Fruit fly (Drosophila melanogaster) whole organism, embryonic: ENCODE results near the gene Dus1.

Source experiments
- Awh ChIP-seq: fragments of 200-800 bp; sonication (Bioruptor generic); IDR thresholded peaks from 2 replicates; pipeline ENCODE4, ENCODE4 v1.3.6; 2022; ENCODE audit warnings: missing biosample characterization, missing genetic modification characterization
- Bgb ChIP-seq: fragments of 200-800 bp; sonication (Bioruptor generic); IDR thresholded peaks from 2 replicates; pipeline ENCODE4 v1.3.6; 2022; ENCODE audit warnings: missing biosample characterization, missing genetic modification characterization; ENCODE audit not compliant: partially characterized antibody
- CG10366 ChIP-seq: fragments of 200-800 bp; sonication (Bioruptor generic); IDR thresholded peaks from 2 replicates; pipeline ENCODE4 v1.3.6; 2022; ENCODE audit warnings: missing biosample characterization, missing genetic modification characterization
- CG11093 ChIP-seq: fragments of 200-800 bp; sonication (Bioruptor generic); IDR thresholded peaks from 3 replicates; pipeline ENCODE4 v1.3.6; 2022; ENCODE audit warnings: missing biosample characterization, missing genetic modification characterization
- CG12744 ChIP-seq: fragments of 200-800 bp; sonication (Bioruptor generic); optimal IDR thresholded peaks from 2 replicates; lab custom pipeline; 2016; ENCODE audit warnings: missing biosample characterization, missing genetic modification characterization
- CG13424 ChIP-seq: fragments of 200-800 bp; sonication (Bioruptor generic); optimal IDR thresholded peaks from 2 replicates; lab custom pipeline; 2019; ENCODE audit warnings: missing biosample characterization, mild to moderate bottlenecking, missing genetic modification characterization, moderate library complexity
- CG14860 ChIP-seq: fragments of 200-800 bp; sonication (Bioruptor generic); IDR thresholded peaks from 3 replicates; pipeline ENCODE4 v1.3.6; 2022; ENCODE audit warnings: missing biosample characterization, missing genetic modification characterization; ENCODE audit not compliant: partially characterized antibody
- CG15696 ChIP-seq: fragments of 200-800 bp; sonication (Bioruptor generic); optimal IDR thresholded peaks from 2 replicates; lab custom pipeline; 2019; ENCODE audit warnings: missing biosample characterization, mild to moderate bottlenecking, missing genetic modification characterization, moderate library complexity
- CG17612 ChIP-seq: fragments of 200-800 bp; sonication (Bioruptor generic); IDR thresholded peaks from 2 replicates; pipeline ENCODE4 v1.3.6; 2022; ENCODE audit warnings: missing biosample characterization, missing genetic modification characterization
- CG17912 ChIP-seq: fragments of 200-800 bp; sonication (Bioruptor generic); optimal IDR thresholded peaks from 2 replicates; lab custom pipeline; 2018; ENCODE audit warnings: missing biosample characterization, mild to moderate bottlenecking, missing genetic modification characterization
- CG18599 ChIP-seq: fragments of 200-800 bp; sonication (Bioruptor generic); optimal IDR thresholded peaks from 3 replicates; lab custom pipeline; 2017; ENCODE audit warnings: missing biosample characterization, missing genetic modification characterization, mild to moderate bottlenecking, moderate library complexity, missing genetic modification reagents
- CG18764 ChIP-seq: fragments of 200-800 bp; sonication (Bioruptor generic); optimal IDR thresholded peaks from 3 replicates; lab custom pipeline; 2016; ENCODE audit warnings: missing biosample characterization, missing genetic modification characterization
- CG2116 ChIP-seq: fragments of 200-800 bp; sonication (Bioruptor generic); optimal IDR thresholded peaks from 3 replicates; lab custom pipeline; 2018; ENCODE audit warnings: missing biosample characterization, mild to moderate bottlenecking, missing genetic modification characterization
- CG2120 ChIP-seq: fragments of 200-800 bp; sonication (Bioruptor generic); optimal IDR thresholded peaks from 3 replicates; lab custom pipeline; 2016; ENCODE audit warnings: missing biosample characterization, missing genetic modification characterization
- CG2712 ChIP-seq: fragments of 200-800 bp; optimal IDR thresholded peaks from 3 replicates; lab custom pipeline; 2019; ENCODE audit warnings: missing biosample characterization, mild to moderate bottlenecking, missing genetic modification characterization, moderate library complexity
- CG33557 ChIP-seq: fragments of 200-800 bp; sonication (Bioruptor generic); optimal IDR thresholded peaks from 2 replicates; lab custom pipeline; 2019; ENCODE audit warnings: missing biosample characterization, mild to moderate bottlenecking, missing genetic modification characterization, moderate library complexity
- CG34376 ChIP-seq: fragments of 200-800 bp; sonication (Bioruptor generic); optimal IDR thresholded peaks from 2 replicates; lab custom pipeline; 2018; ENCODE audit warnings: missing biosample characterization, mild to moderate bottlenecking, missing genetic modification characterization
- CG3838 ChIP-seq: fragments of 200-800 bp; sonication (Bioruptor generic); optimal IDR thresholded peaks from 3 replicates; lab custom pipeline; 2016; ENCODE audit warnings: missing biosample characterization, missing genetic modification characterization
- CG7963 ChIP-seq: fragments of 200-800 bp; sonication (Bioruptor generic); IDR thresholded peaks from 3 replicates; pipeline ENCODE4 v1.3.6; 2022; ENCODE audit warnings: missing biosample characterization, missing genetic modification characterization; ENCODE audit not compliant: partially characterized antibody
- CG8281 ChIP-seq: fragments of 200-800 bp; sonication (Bioruptor generic); optimal IDR thresholded peaks from 2 replicates; lab custom pipeline; 2018; ENCODE audit warnings: missing biosample characterization, mild to moderate bottlenecking, missing genetic modification characterization, moderate library complexity
- CkIIα-i1 ChIP-seq: fragments of 200-800 bp; sonication (Bioruptor generic); IDR thresholded peaks from 2 replicates; pipeline ENCODE4 v1.3.6; 2022; ENCODE audit warnings: missing biosample characterization, missing genetic modification characterization
- Dad ChIP-seq: fragments of 200-800 bp; sonication (Bioruptor generic); optimal IDR thresholded peaks from 3 replicates; lab custom pipeline; 2016; ENCODE audit warnings: missing biosample characterization, missing genetic modification characterization
- Dek ChIP-seq: fragments of 200-800 bp; sonication (Bioruptor generic); optimal IDR thresholded peaks from 3 replicates; lab custom pipeline; 2019; ENCODE audit warnings: missing biosample characterization, mild to moderate bottlenecking, missing genetic modification characterization, moderate library complexity
- E2f2 ChIP-seq: fragments of 200-800 bp; sonication (Bioruptor generic); IDR thresholded peaks from 2 replicates; pipeline ENCODE4 v1.3.6; 2022; ENCODE audit warnings: missing biosample characterization, missing genetic modification characterization
- Eip74EF ChIP-seq, 2 experiments: fragments of 200-800 bp in 1 of 2; fragments of >200 bp in 1 of 2; sonication (Bioruptor generic) in 1 of 2; optimal IDR thresholded peaks; 2 replicates each; lab custom pipeline; 2017 to 2019; ENCODE audit warnings: missing biosample characterization in 2 of 2, missing genetic modification characterization in 2 of 2, mild to moderate bottlenecking in 1 of 2, moderate library complexity in 1 of 2
- Ets65A ChIP-seq: fragments of 200-800 bp; sonication (Bioruptor generic); peaks from one replicate; lab custom pipeline; 2016; ENCODE audit warnings: missing biosample characterization, missing genetic modification characterization
- Fer2 ChIP-seq: fragments of 200-800 bp; sonication (Bioruptor generic); optimal IDR thresholded peaks from 2 replicates; lab custom pipeline; 2018; ENCODE audit warnings: missing biosample characterization, mild to moderate bottlenecking, missing genetic modification characterization, moderate library complexity
- HLH3B ChIP-seq: fragments of 200-800 bp; sonication (Bioruptor generic); IDR thresholded peaks from 2 replicates; pipeline ENCODE4 v1.3.6; 2022; ENCODE audit warnings: missing biosample characterization, missing genetic modification characterization
- Hey ChIP-seq: fragments of 200-800 bp; sonication (Bioruptor generic); optimal IDR thresholded peaks from 3 replicates; lab custom pipeline; 2018; ENCODE audit warnings: missing biosample characterization, mild to moderate bottlenecking, missing genetic modification characterization
- Mad ChIP-seq: fragments of 200-800 bp; sonication (Bioruptor generic); optimal IDR thresholded peaks from 2 replicates; lab custom pipeline; 2016; ENCODE audit warnings: missing biosample characterization, missing genetic modification characterization
- Nf-YB ChIP-seq: fragments of 200-800 bp; sonication (Bioruptor generic); optimal IDR thresholded peaks from 3 replicates; lab custom pipeline; 2019; ENCODE audit warnings: missing biosample characterization, mild to moderate bottlenecking, missing genetic modification characterization, moderate library complexity
- Spps ChIP-seq: fragments of 200-800 bp; sonication (Bioruptor generic); optimal IDR thresholded peaks from 2 replicates; lab custom pipeline; 2018; ENCODE audit warnings: missing biosample characterization, mild to moderate bottlenecking, missing genetic modification characterization
- Xbp1 ChIP-seq: fragments of 200-800 bp; sonication (Bioruptor generic); optimal IDR thresholded peaks from 3 replicates; lab custom pipeline; 2016; ENCODE audit warnings: missing biosample characterization, mild to moderate bottlenecking, missing genetic modification characterization
- chn ChIP-seq: fragments of 200-800 bp; sonication (Bioruptor generic); optimal IDR thresholded peaks from 2 replicates; lab custom pipeline; 2016; ENCODE audit warnings: missing biosample characterization, missing genetic modification characterization
- dimm ChIP-seq: fragments of 200-800 bp; sonication (Bioruptor generic); IDR thresholded peaks from 2 replicates; pipeline ENCODE4 v1.3.6; 2022; ENCODE audit warnings: missing biosample characterization, missing genetic modification characterization
- dm ChIP-seq: fragments of 200-800 bp; sonication (Bioruptor generic); optimal IDR thresholded peaks from 3 replicates; lab custom pipeline; 2016; ENCODE audit warnings: missing biosample characterization, missing genetic modification characterization
- fd64A ChIP-seq: fragments of 200-800 bp; sonication (Bioruptor generic); optimal IDR thresholded peaks from 3 replicates; lab custom pipeline; 2018; ENCODE audit warnings: missing biosample characterization, mild to moderate bottlenecking, missing genetic modification characterization
- gem ChIP-seq: fragments of 200-800 bp; sonication (Bioruptor generic); optimal IDR thresholded peaks from 2 replicates; lab custom pipeline; 2019; ENCODE audit warnings: missing biosample characterization, mild to moderate bottlenecking, missing genetic modification characterization, moderate library complexity
- hb ChIP-seq: fragments of 200-800 bp; sonication (Bioruptor generic); IDR thresholded peaks from 3 replicates; pipeline ENCODE4 v1.3.6; 2022; ENCODE audit warnings: missing biosample characterization, missing genetic modification characterization; ENCODE audit not compliant: partially characterized antibody
- jumu ChIP-seq: fragments of 200-800 bp; sonication (Bioruptor generic); optimal IDR thresholded peaks from 3 replicates; lab custom pipeline; 2016; ENCODE audit warnings: missing biosample characterization, missing genetic modification characterization
- lbe ChIP-seq: fragments of 200-800 bp; sonication (Bioruptor generic); optimal IDR thresholded peaks from 2 replicates; lab custom pipeline; 2016; ENCODE audit warnings: missing biosample characterization, mild to moderate bottlenecking, missing genetic modification characterization
- otp ChIP-seq: fragments of 200-800 bp; sonication (Bioruptor generic); IDR thresholded peaks from 3 replicates; pipeline ENCODE4, ENCODE4 v1.3.6; 2022; ENCODE audit warnings: missing biosample characterization, missing genetic modification characterization
- pho ChIP-seq: fragments of 200-800 bp; sonication (Bioruptor generic); optimal IDR thresholded peaks from 2 replicates; lab custom pipeline; 2016; ENCODE audit warnings: missing biosample characterization, missing genetic modification characterization
- rib ChIP-seq: fragments of 200-800 bp; sonication (Bioruptor generic); IDR thresholded peaks from 2 replicates; pipeline ENCODE4 v1.3.6; 2022; ENCODE audit warnings: missing biosample characterization, missing genetic modification characterization
- run ChIP-seq: fragments of 200-800 bp; sonication (Bioruptor generic); optimal IDR thresholded peaks from 3 replicates; lab custom pipeline; 2018; ENCODE audit warnings: missing biosample characterization, mild to moderate bottlenecking, missing genetic modification characterization
- seq ChIP-seq: fragments of 200-800 bp; sonication (Bioruptor generic); IDR thresholded peaks from 2 replicates; pipeline ENCODE4 v1.3.6; 2022; ENCODE audit warnings: missing biosample characterization, missing genetic modification characterization
- sisA ChIP-seq: fragments of 200-800 bp; sonication (Bioruptor generic); IDR thresholded peaks from 2 replicates; pipeline ENCODE4 v1.3.6; 2022; ENCODE audit warnings: missing biosample characterization, missing genetic modification characterization
- slp2 ChIP-seq: fragments of 200-800 bp; sonication (Bioruptor generic); optimal IDR thresholded peaks from 2 replicates; lab custom pipeline; 2016; ENCODE audit warnings: missing biosample characterization, missing genetic modification characterization
- ssp ChIP-seq: fragments of 200-800 bp; sonication (Bioruptor generic); IDR thresholded peaks from 2 replicates; pipeline ENCODE4 v1.3.6; 2022; ENCODE audit warnings: missing biosample characterization, missing genetic modification characterization
- tna ChIP-seq: fragments of 200-800 bp; sonication (Bioruptor generic); IDR thresholded peaks from 2 replicates; pipeline ENCODE4 v1.3.6; 2022; ENCODE audit warnings: missing biosample characterization, missing genetic modification characterization; ENCODE audit not compliant: partially characterized antibody

Dus1 gene

DNA sequence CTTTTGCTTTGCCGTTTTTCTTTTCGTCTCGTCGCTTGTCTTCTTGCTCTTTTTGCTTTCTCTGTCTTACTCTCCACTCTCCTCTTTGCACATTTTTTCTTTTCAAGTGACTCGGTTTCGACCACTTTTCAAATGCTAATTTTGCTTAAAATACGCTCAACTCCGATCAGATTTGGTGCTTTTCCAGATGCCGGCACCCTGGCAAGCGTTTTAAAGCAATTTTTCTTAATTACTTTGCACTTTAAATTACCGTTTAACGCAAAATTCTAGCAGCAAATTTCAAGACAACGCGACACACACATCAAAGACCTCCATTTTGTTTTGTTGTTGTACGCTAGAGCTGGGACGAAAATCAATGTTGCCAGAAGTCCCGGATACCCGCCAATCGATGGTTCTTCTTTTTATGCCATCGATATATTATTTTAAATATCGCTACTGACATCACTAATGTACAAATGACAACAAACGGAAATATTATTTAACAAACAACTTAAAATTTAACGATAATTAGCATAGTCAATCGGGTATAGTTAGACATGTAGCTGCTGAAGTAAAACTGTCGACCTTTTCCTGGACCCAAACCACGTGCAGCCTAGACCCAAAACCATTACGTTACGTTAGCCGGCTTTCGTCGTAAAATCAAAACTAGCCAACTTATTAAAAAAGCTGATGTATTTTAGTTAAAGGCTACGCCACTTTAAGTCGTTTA is 20.9 kb downstream of the Dus1 start, which contains the start of gene kis:
kis (minus strand) TSS at position 317 of the 709 bp plus-strand sequence.
- peak; percentile 17 for TF ChIP-seq CG12744
- TF ChIP-seq sisA (GFP tag; lab: Robert Waterston, UW), result no peak
- TF ChIP-seq CG15696 (tag; lab: Kevin White, UChicago), result peak; percentile 12
- peak; percentile 51 for TF ChIP-seq E2f2 (GFP tag; lab: Robert Waterston, UW)
- peak; percentile 42 for TF ChIP-seq CG18599 (GFP tag; lab: Kevin White, UChicago)
- TF ChIP-seq CG7963 (GFP tag; lab: Robert Waterston, UW), result peak; percentile 83
- peak; percentile 79 for TF ChIP-seq CG2116 (GFP tag; lab: Kevin White, UChicago)
- TF ChIP-seq fd64A (GFP tag; lab: Kevin White, UChicago), result no peak
- peak; percentile 94 for TF ChIP-seq Ets65A (GFP tag; lab: Kevin White, UChicago)
- no peak for TF ChIP-seq CkIIα-i1
- TF ChIP-seq CG18764 (GFP tag; lab: Kevin White, UChicago), result no peak
- peak; percentile 8 for TF ChIP-seq CG33557 (GFP tag; lab: Kevin White, UChicago)
- TF ChIP-seq CG14860, result peak; percentile 94
- TF ChIP-seq jumu (GFP tag; lab: Kevin White, UChicago), result peak; percentile 59
- TF ChIP-seq CG8281 (tag; lab: Kevin White, UChicago), result no peak
- TF ChIP-seq Nf-YB (GFP tag; lab: Kevin White, UChicago), result peak; percentile 28
- no peak; the same call in 1 of the 2 replicates for TF ChIP-seq HLH3B (GFP tag; lab: Robert Waterston, UW)
- no peak for TF ChIP-seq slp2 (GFP tag; lab: Kevin White, UChicago)
- peak in 1 of 2 experiments; percentile 13 for TF ChIP-seq Eip74EF (GFP tag; optimal IDR thresholded peaks at IDR 0.05; lab: Kevin White, UChicago)
- peak; percentile 55 for TF ChIP-seq dm (GFP tag; lab: Kevin White, UChicago)
- peak; percentile 4 for TF ChIP-seq CG3838 (GFP tag; lab: Kevin White, UChicago)
- TF ChIP-seq Xbp1 (GFP tag; lab: Kevin White, UChicago), result peak; percentile 45
- no peak for TF ChIP-seq otp (GFP tag; lab: Robert Waterston, UW)
- no peak for TF ChIP-seq run (tag; lab: Kevin White, UChicago)
- peak; percentile 43 for TF ChIP-seq Dad (GFP tag; lab: Kevin White, UChicago)
- TF ChIP-seq lbe (GFP tag; lab: Kevin White, UChicago), result peak; percentile 26
- TF ChIP-seq Bgb (GFP tag; lab: Robert Waterston, UW), result peak; percentile 96
- peak; percentile 20; the same call in 1 of the 2 replicates for TF ChIP-seq CG10366
- peak; percentile 67 for TF ChIP-seq CG2120 (GFP tag; lab: Kevin White, UChicago)
- peak; percentile 67 for TF ChIP-seq pho (GFP tag; lab: Kevin White, UChicago)
- no peak for TF ChIP-seq Awh (GFP tag; lab: Robert Waterston, UW)
- peak; percentile 43 for TF ChIP-seq Mad
- TF ChIP-seq ssp (GFP tag; lab: Robert Waterston, UW), result no peak
- TF ChIP-seq CG34376 (GFP tag; lab: Kevin White, UChicago), result peak; percentile 47
- TF ChIP-seq rib (GFP tag; lab: Robert Waterston, UW), result no peak
- TF ChIP-seq CG17912 (GFP tag; lab: Kevin White, UChicago), result no peak
- peak; percentile 22 for TF ChIP-seq CG13424 (tag; lab: Kevin White, UChicago)
- TF ChIP-seq gem (tag; lab: Kevin White, UChicago), result peak; percentile 43
- peak; percentile 91 for TF ChIP-seq hb (GFP tag; lab: Robert Waterston, UW)
- TF ChIP-seq chn (GFP tag; lab: Kevin White, UChicago), result peak; percentile 40
- no peak for TF ChIP-seq Hey (tag; lab: Kevin White, UChicago)
- no peak for TF ChIP-seq dimm (GFP tag; lab: Robert Waterston, UW)
- TF ChIP-seq tna (GFP tag; lab: Robert Waterston, UW), result peak; percentile 91
- TF ChIP-seq Spps (tag; lab: Kevin White, UChicago), result no peak
- peak; percentile 68 for TF ChIP-seq CG2712 (tag; lab: Kevin White, UChicago)
- TF ChIP-seq Dek (tag; lab: Kevin White, UChicago), result no peak
- no peak for TF ChIP-seq CG17612 (GFP tag; lab: Robert Waterston, UW)
- TF ChIP-seq seq (GFP tag; lab: Robert Waterston, UW), result no peak
- no peak for TF ChIP-seq CG11093
- no peak for TF ChIP-seq Fer2 (tag; lab: Kevin White, UChicago)
